Worm (Caenorhabditis elegans) whole organism, L2 larva: Measurements from ENCODE around the gene B0304.2.

Source experiments
- C34F6.9 ChIP-seq: fragments of 150-350 bp; optimal IDR thresholded peaks from 2 replicates; lab custom pipeline; 2014; ENCODE audit warnings: missing biosample characterization, missing genetic modification characterization
- R02D3.7 ChIP-seq: fragments of 150-350 bp; optimal IDR thresholded peaks from 2 replicates; lab custom pipeline; 2014; ENCODE audit warnings: missing biosample characterization, missing genetic modification characterization
- Y55F3AM.14 ChIP-seq: fragments of 200-800 bp; sonication (Bioruptor generic); optimal IDR thresholded peaks from 2 replicates; lab custom pipeline; 2018; ENCODE audit warnings: mild to moderate bottlenecking, missing genetic modification characterization, missing compliant biosample characterization
- aly-2 ChIP-seq: fragments of 150-350 bp; optimal IDR thresholded peaks from 2 replicates; lab custom pipeline; 2014; ENCODE audit warnings: missing biosample characterization, missing genetic modification characterization
- blmp-1 ChIP-seq: sonication (generic microtip); optimal IDR thresholded peaks from 2 replicates; lab custom pipeline; 2017; ENCODE audit warnings: missing genetic modification characterization, mild to moderate bottlenecking, missing compliant biosample characterization, antibody characterized with exemption, moderate library complexity; ENCODE audit not compliant: insufficient read depth
- ceh-16 ChIP-seq: fragments of 150-350 bp; optimal IDR thresholded peaks from 2 replicates; lab custom pipeline; 2014; ENCODE audit warnings: missing biosample characterization, missing genetic modification characterization
- ceh-82 ChIP-seq: fragments of 150-350 bp; optimal IDR thresholded peaks from 2 replicates; lab custom pipeline; 2014; ENCODE audit warnings: missing biosample characterization, missing genetic modification characterization
- crh-2 ChIP-seq: sonication (generic microtip); optimal IDR thresholded peaks from 2 replicates; lab custom pipeline; 2017; ENCODE audit warnings: missing biosample characterization, missing genetic modification characterization
- dmd-4 ChIP-seq: sonication (generic microtip); optimal IDR thresholded peaks from 2 replicates; lab custom pipeline; 2017; ENCODE audit warnings: missing biosample characterization, missing genetic modification characterization
- egl-27 ChIP-seq: sonication (generic microtip); optimal IDR thresholded peaks from 3 replicates; lab custom pipeline; 2017; ENCODE audit warnings: missing biosample characterization, missing genetic modification reagents, missing genetic modification characterization
- fos-1 ChIP-seq: fragments of 150-350 bp; optimal IDR thresholded peaks from 2 replicates; lab custom pipeline; 2014; ENCODE audit warnings: missing biosample characterization, missing genetic modification characterization
- gmeb-1 ChIP-seq: fragments of 150-350 bp; optimal IDR thresholded peaks from 2 replicates; lab custom pipeline; 2014; ENCODE audit warnings: missing biosample characterization, missing genetic modification characterization
- lin-11 ChIP-seq: fragments of 150-350 bp; sonication (generic microtip); optimal IDR thresholded peaks from 2 replicates; lab custom pipeline; 2014; ENCODE audit warnings: missing biosample characterization, missing genetic modification characterization, inconsistent platforms, mixed read lengths
- lin-13 ChIP-seq: fragments of 150-350 bp; optimal IDR thresholded peaks from 2 replicates; lab custom pipeline; 2014; ENCODE audit warnings: missing biosample characterization, missing genetic modification reagents, missing genetic modification characterization
- lin-39 ChIP-seq: fragments of 150-350 bp; optimal IDR thresholded peaks from 2 replicates; lab custom pipeline; 2014; ENCODE audit warnings: missing biosample characterization, missing genetic modification reagents, missing genetic modification characterization
- lsy-2 ChIP-seq, 2 experiments: fragments of 150-350 bp in 1 of 2; sonication (generic microtip) in 1 of 2; optimal IDR thresholded peaks; 2 replicates each; lab custom pipeline; 2014 to 2017; ENCODE audit warnings: missing biosample characterization in 2 of 2, missing genetic modification characterization in 2 of 2
- mab-5 ChIP-seq: fragments of 150-350 bp; optimal IDR thresholded peaks from 2 replicates; lab custom pipeline; 2014; ENCODE audit warnings: missing biosample characterization, missing genetic modification characterization
- nhr-10 ChIP-seq: sonication (generic microtip); optimal IDR thresholded peaks from 2 replicates; lab custom pipeline; 2017; ENCODE audit warnings: missing biosample characterization, missing genetic modification characterization
- nhr-11 ChIP-seq: fragments of 150-350 bp; optimal IDR thresholded peaks from 2 replicates; lab custom pipeline; 2014; ENCODE audit warnings: missing biosample characterization, missing genetic modification characterization
- nhr-129 ChIP-seq: fragments of 150-350 bp; optimal IDR thresholded peaks from 2 replicates; lab custom pipeline; 2014; ENCODE audit warnings: missing biosample characterization, missing genetic modification characterization
- nhr-237 ChIP-seq: fragments of 150-350 bp; optimal IDR thresholded peaks from 2 replicates; lab custom pipeline; 2014; ENCODE audit warnings: missing biosample characterization, missing genetic modification characterization
- nhr-25 ChIP-seq: fragments of 150-350 bp; sonication (generic microtip); optimal IDR thresholded peaks from 3 replicates; lab custom pipeline; 2014; ENCODE audit warnings: missing biosample characterization, missing genetic modification characterization
- nhr-6 ChIP-seq: fragments of 150-350 bp; optimal IDR thresholded peaks from 2 replicates; lab custom pipeline; 2014; ENCODE audit warnings: missing biosample characterization, missing genetic modification characterization
- nhr-77 ChIP-seq: fragments of 150-350 bp; optimal IDR thresholded peaks from 2 replicates; lab custom pipeline; 2014; ENCODE audit warnings: missing biosample characterization, missing genetic modification characterization
- peb-1 ChIP-seq: fragments of 150-350 bp; optimal IDR thresholded peaks from 2 replicates; lab custom pipeline; 2014; ENCODE audit warnings: missing biosample characterization, missing genetic modification characterization
- sem-4 ChIP-seq: fragments of 150-350 bp; optimal IDR thresholded peaks from 2 replicates; lab custom pipeline; 2014; ENCODE audit warnings: missing biosample characterization, missing genetic modification reagents, missing genetic modification characterization
- sma-3 ChIP-seq: sonication (generic microtip); optimal IDR thresholded peaks from 2 replicates; lab custom pipeline; 2016; ENCODE audit warnings: missing genetic modification reagents, missing genetic modification characterization, missing compliant biosample characterization
- sma-9 ChIP-seq, 2 experiments: fragments of 150-350 bp in 1 of 2; sonication (generic microtip) in 1 of 2; optimal IDR thresholded peaks; 2 replicates each; lab custom pipeline; 2014 to 2016; ENCODE audit warnings: missing genetic modification characterization in 2 of 2, mild to moderate bottlenecking in 1 of 2, missing biosample characterization in 1 of 2, missing compliant biosample characterization in 1 of 2, missing genetic modification reagents in 1 of 2, moderate library complexity in 1 of 2
- unc-39 ChIP-seq: fragments of 150-350 bp; optimal IDR thresholded peaks from 2 replicates; lab custom pipeline; 2014; ENCODE audit warnings: missing biosample characterization, missing genetic modification characterization
- unc-55 ChIP-seq: fragments of 150-350 bp; sonication (generic microtip); optimal IDR thresholded peaks from 3 replicates; lab custom pipeline; 2014; ENCODE audit warnings: missing biosample characterization, missing genetic modification reagents, missing genetic modification characterization
- zag-1 ChIP-seq: fragments of 150-350 bp; optimal IDR thresholded peaks from 2 replicates; lab custom pipeline; 2014; ENCODE audit warnings: missing biosample characterization, missing genetic modification characterization
- ztf-1 ChIP-seq: fragments of 200-800 bp; sonication (Bioruptor generic); conservative IDR thresholded peaks from 2 replicates; pipeline ENCODE4 v1.3.6; 2022; ENCODE audit warnings: missing genetic modification characterization, missing compliant biosample characterization
- ztf-4 ChIP-seq: fragments of 150-350 bp; optimal IDR thresholded peaks from 2 replicates; lab custom pipeline; 2014; ENCODE audit warnings: missing biosample characterization, missing genetic modification characterization

B0304.2 gene

DNA sequence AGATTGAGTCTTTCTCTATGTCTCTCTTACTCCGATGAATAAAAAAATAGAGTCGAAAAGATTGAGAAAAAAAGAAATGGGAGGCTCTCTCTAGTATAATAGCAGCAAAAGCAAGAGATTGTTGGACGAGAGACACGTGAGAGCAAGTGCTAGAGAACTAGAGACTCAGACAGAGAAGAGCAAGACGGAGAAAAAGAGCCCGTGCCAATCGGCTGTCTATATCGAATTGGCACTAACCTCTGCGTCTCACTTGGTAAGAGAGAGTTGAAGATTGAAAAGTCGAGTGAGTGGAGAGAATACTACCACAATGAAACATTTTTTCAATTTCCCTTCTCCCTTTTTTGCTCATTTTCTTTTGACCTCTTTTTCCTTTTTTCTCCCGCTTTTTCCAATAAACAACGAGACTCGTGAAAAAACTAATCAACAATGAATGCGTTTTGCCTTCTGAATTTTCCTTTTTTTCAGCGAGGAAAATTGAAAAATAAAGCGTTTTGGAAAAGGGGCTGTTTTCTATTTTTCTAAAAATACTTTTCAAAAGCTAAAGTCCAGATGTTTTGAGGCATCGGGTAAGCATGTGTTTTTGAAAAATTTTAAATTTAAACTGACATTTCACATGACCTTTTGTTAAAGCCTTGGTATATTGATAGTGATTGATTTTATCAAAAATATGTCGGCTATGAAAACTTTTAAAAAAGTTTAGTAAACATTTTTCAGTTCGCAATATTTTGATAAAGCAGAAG, 16.7 kb upstream of the B0304.2 start (continued):
- TF ChIP-seq lin-11 (tag; lab: Kevin White, UChicago) (peak; percentile 17), gmeb-1 (tag; lab: Kevin White, UChicago) (no peak), nhr-10 (tag; lab: Kevin White, UChicago) (no peak), lin-39 (no peak), ceh-16 (tag; lab: Kevin White, UChicago) (no peak), nhr-77 (tag; lab: Kevin White, UChicago) (no peak), mab-5 (tag; lab: Kevin White, UChicago) (peak; percentile 40), unc-39 (tag; lab: Kevin White, UChicago) (no peak), nhr-11 (tag; lab: Kevin White, UChicago) (no peak), lsy-2 (tag; optimal IDR thresholded peaks at IDR 0.05; lab: Kevin White, UChicago) (peak; percentile 45 to 78)

DNA sequence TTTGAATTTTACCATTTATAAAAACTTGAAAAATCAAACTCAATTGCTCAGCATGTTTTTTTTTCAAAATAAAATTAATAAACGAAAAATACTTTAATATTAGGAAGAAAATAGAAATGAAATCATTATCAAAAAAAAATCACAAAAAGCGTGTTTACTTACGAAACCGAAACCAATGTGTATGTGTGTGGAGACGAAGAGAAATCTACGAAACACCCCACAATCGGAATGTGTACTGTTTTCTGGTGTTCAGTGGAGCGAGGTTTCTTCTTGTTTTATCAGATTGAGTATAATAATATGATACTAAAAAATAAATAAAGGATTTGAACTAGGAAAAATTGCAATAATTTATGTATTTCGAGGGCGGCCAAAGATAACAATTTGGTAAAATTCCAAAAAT, 15.8 kb upstream of the B0304.2 start:
- TF ChIP-seq fos-1 (tag; lab: Kevin White, UChicago) (peak; percentile 74), sma-3 (GFP tag; lab: Kevin White, UChicago) (peak; percentile 18), crh-2 (tag; lab: Kevin White, UChicago) (peak; percentile 33), unc-55 (GFP tag; lab: Kevin White, UChicago) (no peak), lsy-2 (tag; optimal IDR thresholded peaks at IDR 0.05; lab: Kevin White, UChicago) (peak in 1 of 2 experiments; percentile 38)
- TF ChIP-seq, all 48 proteins: peak for 4

DNA sequence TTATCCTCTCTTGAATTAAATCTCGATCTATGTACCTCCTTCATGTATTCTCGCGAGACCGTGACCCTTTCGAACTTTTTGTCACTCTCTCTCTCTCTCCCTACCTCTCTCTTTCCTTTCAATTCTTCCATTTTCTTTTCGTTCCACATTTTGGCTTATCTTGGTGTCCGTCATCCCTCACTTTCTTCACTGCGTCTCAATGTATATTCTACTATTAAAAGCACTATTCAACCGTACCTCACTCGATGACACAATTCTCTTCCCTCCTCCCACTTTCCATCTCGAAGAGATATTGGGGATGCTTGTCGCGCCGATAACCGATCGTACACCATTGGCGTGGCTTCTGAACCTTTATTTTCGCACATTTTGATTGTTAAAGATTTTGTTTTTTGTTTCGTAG, 12.7 kb upstream of the B0304.2 start:
- TF ChIP-seq sma-9 (GFP tag; optimal IDR thresholded peaks at IDR 0.05; lab: Kevin White, UChicago): no peak
- TF ChIP-seq sma-9 (tag; optimal IDR thresholded peaks at IDR 0.05; lab: Kevin White, UChicago): no peak
- peak; percentile 12 for TF ChIP-seq blmp-1 (tag; lab: Kevin White, UChicago)

DNA sequence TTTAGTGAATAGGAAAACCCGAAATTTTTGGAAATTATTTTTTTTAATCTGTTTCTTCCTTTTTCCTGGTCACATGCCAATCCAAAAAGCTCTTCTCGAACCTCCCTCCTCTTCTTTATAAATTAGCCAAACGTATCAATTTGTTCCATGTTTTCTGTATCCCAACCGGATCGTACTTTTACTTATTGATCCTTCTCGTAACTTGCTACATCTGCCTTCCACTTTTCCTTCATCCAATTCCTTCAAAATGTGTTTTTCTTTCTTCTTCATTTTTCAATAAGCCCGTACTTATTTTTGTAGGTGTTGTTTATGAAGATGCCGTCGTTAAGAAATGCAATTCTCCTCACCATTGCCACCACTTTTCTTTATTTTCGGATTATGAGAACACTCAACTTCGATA, 11.5 kb upstream of the B0304.2 start, which contains the start of gene cyp-23A1:
Gene cyp-23A1 (plus strand): TSS at position 301 of the 400 bp plus-strand sequence.
- TF ChIP-seq ceh-16 (tag; lab: Kevin White, UChicago): no peak
- TF ChIP-seq peb-1: no peak
- TF ChIP-seq aly-2 (tag; lab: Kevin White, UChicago): no peak
- TF ChIP-seq unc-55 (GFP tag; lab: Kevin White, UChicago): no peak
- no peak for TF ChIP-seq nhr-25 (tag; lab: Kevin White, UChicago)
- TF ChIP-seq ztf-4: no peak
- TF ChIP-seq egl-27 (tag; lab: Kevin White, UChicago): no peak
- TF ChIP-seq nhr-129 (tag; lab: Kevin White, UChicago): no peak
- TF ChIP-seq lin-39: no peak
- no peak for TF ChIP-seq blmp-1 (tag; lab: Kevin White, UChicago)
- no peak for TF ChIP-seq lin-13 (GFP tag; lab: Kevin White, UChicago)
- no peak for TF ChIP-seq ceh-82 (tag; lab: Kevin White, UChicago)
- no peak for TF ChIP-seq lsy-2 (tag; optimal IDR thresholded peaks at IDR 0.05; lab: Kevin White, UChicago)
- no peak for TF ChIP-seq R02D3.7
- no peak for TF ChIP-seq sem-4
- no peak for TF ChIP-seq dmd-4 (tag; lab: Kevin White, UChicago)
- TF ChIP-seq gmeb-1 (tag; lab: Kevin White, UChicago): no peak
- no peak for TF ChIP-seq zag-1
- no peak for TF ChIP-seq unc-39 (tag; lab: Kevin White, UChicago)
- TF ChIP-seq nhr-6 (tag; lab: Kevin White, UChicago): no peak

DNA sequence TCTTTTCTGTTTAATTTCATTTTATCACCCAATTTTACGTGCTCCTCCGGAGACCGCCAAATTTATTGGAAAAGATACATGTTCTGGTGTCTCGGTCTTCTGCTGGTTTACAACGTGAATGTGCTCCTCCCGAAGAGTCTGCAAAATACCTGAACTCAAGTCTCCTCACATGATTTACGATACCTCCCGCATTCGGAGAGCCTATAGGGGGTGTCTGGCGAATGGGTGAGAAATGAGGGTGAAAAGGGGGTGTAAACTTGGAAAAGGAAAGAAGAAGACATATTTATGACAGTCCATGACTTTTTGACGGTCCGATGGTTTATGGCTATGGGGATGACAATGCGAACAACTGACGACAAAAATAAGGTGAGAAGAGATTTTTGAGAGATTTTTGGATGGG, 7.1 kb upstream of the B0304.2 start:
- TF ChIP-seq unc-39 (tag; lab: Kevin White, UChicago) (no peak), ceh-16 (tag; lab: Kevin White, UChicago) (no peak), aly-2 (tag; lab: Kevin White, UChicago) (no peak), lin-39 (no peak)

DNA sequence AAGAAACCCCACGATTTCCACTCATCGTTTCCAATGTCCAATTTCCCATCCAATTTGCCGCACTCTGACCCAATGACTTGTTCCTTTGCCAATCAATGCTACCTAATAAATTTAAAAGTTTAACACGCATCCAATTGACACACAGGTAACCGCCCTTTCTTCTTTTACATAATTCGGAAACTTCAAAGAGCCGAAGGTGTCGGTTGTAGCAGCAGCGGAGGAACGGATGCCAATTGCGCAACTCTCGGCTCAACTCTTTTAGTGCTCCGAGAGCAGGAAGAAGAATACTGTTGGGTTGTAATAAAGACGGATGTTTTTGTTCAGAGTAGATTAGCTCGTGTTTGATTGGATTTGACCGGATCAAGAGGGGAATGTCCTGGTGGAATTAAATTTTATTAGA, 6.2 kb upstream of the B0304.2 start:
- TF ChIP-seq lin-39 (no peak), zag-1 (no peak), sem-4 (no peak), lin-13 (GFP tag; lab: Kevin White, UChicago) (no peak), egl-27 (tag; lab: Kevin White, UChicago) (no peak), sma-3 (GFP tag; lab: Kevin White, UChicago) (no peak), Y55F3AM.14 (GFP tag; lab: Kevin White, UChicago) (no peak), nhr-237 (no peak), nhr-129 (tag; lab: Kevin White, UChicago) (no peak), ztf-4 (no peak), C34F6.9 (tag; lab: Kevin White, UChicago) (no peak), nhr-10 (tag; lab: Kevin White, UChicago) (no peak), ceh-82 (tag; lab: Kevin White, UChicago) (no peak), ceh-16 (tag; lab: Kevin White, UChicago) (no peak), ztf-1 (GFP tag; lab: Robert Waterston, UW) (no peak)
